Fruit fly (Drosophila melanogaster) whole organism, embryonic: ENCODE data around the gene Pink1.

Experiments used
- Asciz ChIP-seq: fragments of 200-800 bp; sonication (Bioruptor generic); optimal IDR thresholded peaks from 2 replicates; lab custom pipeline; 2017; ENCODE audit warnings: missing biosample characterization, mild to moderate bottlenecking, missing genetic modification characterization, missing genetic modification reagents
- Atf6 ChIP-seq: fragments of 200-800 bp; sonication (Bioruptor generic); IDR thresholded peaks from 2 replicates; pipeline ENCODE4 v1.3.6; 2022; ENCODE audit warnings: missing biosample characterization, missing genetic modification characterization
- BEAF-32 ChIP-seq: fragments of 200-800 bp; sonication (Bioruptor generic); optimal IDR thresholded peaks from 3 replicates; lab custom pipeline; 2017; ENCODE audit warnings: missing biosample characterization, missing genetic modification characterization, mild to moderate bottlenecking, moderate library complexity, missing genetic modification reagents
- Bdp1 ChIP-seq: fragments of 200-800 bp; sonication (Bioruptor generic); optimal IDR thresholded peaks from 3 replicates; lab custom pipeline; 2016; ENCODE audit warnings: missing biosample characterization, missing genetic modification characterization
- Bgb ChIP-seq: fragments of 200-800 bp; sonication (Bioruptor generic); IDR thresholded peaks from 2 replicates; pipeline ENCODE4 v1.3.6; 2022; ENCODE audit warnings: missing biosample characterization, missing genetic modification characterization; ENCODE audit not compliant: partially characterized antibody
- CG11456 ChIP-seq: fragments of 200-800 bp; sonication (Bioruptor generic); IDR thresholded peaks from 3 replicates; pipeline ENCODE4 v1.3.6; 2022; ENCODE audit warnings: missing biosample characterization, missing genetic modification characterization
- CG13287 ChIP-seq: fragments of 200-800 bp; sonication (Bioruptor generic); IDR thresholded peaks from 2 replicates; pipeline ENCODE4 v1.3.6; 2022; ENCODE audit warnings: missing biosample characterization, missing genetic modification characterization; ENCODE audit not compliant: partially characterized antibody
- CG14014 ChIP-seq: fragments of 200-800 bp; sonication (Bioruptor generic); IDR thresholded peaks from 2 replicates; pipeline ENCODE4 v1.3.6; 2022; ENCODE audit warnings: missing biosample characterization, missing genetic modification characterization
- CG14441 ChIP-seq: fragments of 200-800 bp; sonication (Bioruptor generic); IDR thresholded peaks from 2 replicates; pipeline ENCODE4 v1.3.6; 2022; ENCODE audit warnings: missing biosample characterization, missing genetic modification characterization
- CG14965 ChIP-seq: fragments of 200-800 bp; sonication (Bioruptor generic); optimal IDR thresholded peaks from 2 replicates; lab custom pipeline; 2016; ENCODE audit warnings: missing biosample characterization, missing genetic modification characterization, borderline replicate concordance
- CG15696 ChIP-seq: fragments of 200-800 bp; sonication (Bioruptor generic); optimal IDR thresholded peaks from 2 replicates; lab custom pipeline; 2019; ENCODE audit warnings: missing biosample characterization, mild to moderate bottlenecking, missing genetic modification characterization, moderate library complexity
- CG2889 ChIP-seq: fragments of 200-800 bp; sonication (Bioruptor generic); IDR thresholded peaks from 3 replicates; pipeline ENCODE4 v1.3.6; 2022; ENCODE audit warnings: missing biosample characterization, missing genetic modification characterization
- CG43689 ChIP-seq: fragments of 200-800 bp; sonication (Bioruptor generic); IDR thresholded peaks from 2 replicates; pipeline ENCODE4 v1.3.6; 2022; ENCODE audit warnings: missing biosample characterization, missing genetic modification characterization
- CG4854 ChIP-seq: fragments of 200-800 bp; sonication (Bioruptor generic); optimal IDR thresholded peaks from 2 replicates; lab custom pipeline; 2016; ENCODE audit warnings: missing biosample characterization, missing genetic modification characterization, inconsistent platforms
- CG6654 ChIP-seq: fragments of 200-800 bp; sonication (Bioruptor generic); optimal IDR thresholded peaks from 2 replicates; lab custom pipeline; 2017; ENCODE audit warnings: missing biosample characterization, mild to moderate bottlenecking, missing genetic modification characterization
- CG6813 ChIP-seq: fragments of 200-800 bp; sonication (Bioruptor generic); optimal IDR thresholded peaks from 2 replicates; lab custom pipeline; 2017; ENCODE audit warnings: missing biosample characterization, missing genetic modification characterization, mild to moderate bottlenecking, moderate library complexity, missing genetic modification reagents
- CG7556 ChIP-seq: fragments of 200-800 bp; sonication (Bioruptor generic); optimal IDR thresholded peaks from 2 replicates; lab custom pipeline; 2017; ENCODE audit warnings: missing biosample characterization, mild to moderate bottlenecking, missing genetic modification characterization
- CG7963 ChIP-seq: fragments of 200-800 bp; sonication (Bioruptor generic); IDR thresholded peaks from 3 replicates; pipeline ENCODE4 v1.3.6; 2022; ENCODE audit warnings: missing biosample characterization, missing genetic modification characterization; ENCODE audit not compliant: partially characterized antibody
- Dad ChIP-seq: fragments of 200-800 bp; sonication (Bioruptor generic); optimal IDR thresholded peaks from 3 replicates; lab custom pipeline; 2016; ENCODE audit warnings: missing biosample characterization, missing genetic modification characterization
- Dip3 ChIP-seq: fragments of 200-800 bp; sonication (Bioruptor generic); optimal IDR thresholded peaks from 3 replicates; lab custom pipeline; 2016; ENCODE audit warnings: missing biosample characterization, missing genetic modification characterization
- Fer1 ChIP-seq: fragments of 200-800 bp; sonication (Bioruptor generic); optimal IDR thresholded peaks from 2 replicates; lab custom pipeline; 2017; ENCODE audit warnings: missing biosample characterization, mild to moderate bottlenecking, missing genetic modification characterization
- Fer2 ChIP-seq: fragments of 200-800 bp; sonication (Bioruptor generic); optimal IDR thresholded peaks from 2 replicates; lab custom pipeline; 2018; ENCODE audit warnings: missing biosample characterization, mild to moderate bottlenecking, missing genetic modification characterization, moderate library complexity
- HLH54F ChIP-seq: fragments of 200-800 bp; sonication (Bioruptor generic); optimal IDR thresholded peaks from 3 replicates; lab custom pipeline; 2016; ENCODE audit warnings: missing biosample characterization, missing genetic modification characterization
- HLHmδ ChIP-seq: fragments of 200-800 bp; sonication (Bioruptor generic); optimal IDR thresholded peaks from 2 replicates; lab custom pipeline; 2018; ENCODE audit warnings: missing biosample characterization, mild to moderate bottlenecking, missing genetic modification characterization, moderate library complexity
- HmgZ ChIP-seq: fragments of 200-800 bp; sonication (Bioruptor generic); optimal IDR thresholded peaks from 2 replicates; lab custom pipeline; 2018; ENCODE audit warnings: missing biosample characterization, mild to moderate bottlenecking, missing genetic modification characterization
- Mad ChIP-seq: fragments of 200-800 bp; sonication (Bioruptor generic); optimal IDR thresholded peaks from 2 replicates; lab custom pipeline; 2016; ENCODE audit warnings: missing biosample characterization, missing genetic modification characterization
- Mrtf ChIP-seq: fragments of 200-800 bp; sonication (Bioruptor generic); IDR thresholded peaks from 3 replicates; pipeline ENCODE4 v1.3.6; 2022; ENCODE audit warnings: missing biosample characterization, missing genetic modification characterization
- Nf-YB ChIP-seq: fragments of 200-800 bp; sonication (Bioruptor generic); optimal IDR thresholded peaks from 3 replicates; lab custom pipeline; 2019; ENCODE audit warnings: missing biosample characterization, mild to moderate bottlenecking, missing genetic modification characterization, moderate library complexity
- Spps ChIP-seq: fragments of 200-800 bp; sonication (Bioruptor generic); optimal IDR thresholded peaks from 2 replicates; lab custom pipeline; 2018; ENCODE audit warnings: missing biosample characterization, mild to moderate bottlenecking, missing genetic modification characterization
- abd-A ChIP-seq: fragments of 200-800 bp; sonication (Bioruptor generic); optimal IDR thresholded peaks from 3 replicates; lab custom pipeline; 2019; ENCODE audit warnings: missing biosample characterization, mild to moderate bottlenecking, missing genetic modification characterization, moderate library complexity
- ato ChIP-seq: fragments of 200-800 bp; sonication (Bioruptor generic); IDR thresholded peaks from 2 replicates; pipeline ENCODE4 v1.3.6; 2022; ENCODE audit warnings: missing biosample characterization, missing genetic modification characterization; ENCODE audit not compliant: partially characterized antibody
- bsh ChIP-seq, 2 experiments: fragments of 200-800 bp; sonication (Bioruptor generic); optimal IDR thresholded peaks; 2 replicates each; lab custom pipeline; 2017 to 2018; ENCODE audit warnings: mild to moderate bottlenecking in 2 of 2, missing biosample characterization in 2 of 2, missing genetic modification characterization in 2 of 2, moderate library complexity in 1 of 2
- btn ChIP-seq: fragments of 200-800 bp; sonication (Bioruptor generic); optimal IDR thresholded peaks from 2 replicates; lab custom pipeline; 2016; ENCODE audit warnings: missing biosample characterization, missing genetic modification characterization
- cato ChIP-seq: fragments of 200-800 bp; sonication (Bioruptor generic); optimal IDR thresholded peaks from 2 replicates; lab custom pipeline; 2016; ENCODE audit warnings: missing biosample characterization, missing genetic modification characterization, borderline replicate concordance
- caup ChIP-seq: fragments of 200-800 bp; sonication (Bioruptor generic); optimal IDR thresholded peaks from 3 replicates; lab custom pipeline; 2017; ENCODE audit warnings: missing biosample characterization, mild to moderate bottlenecking, missing genetic modification characterization, moderate library complexity; ENCODE audit not compliant: severe bottlenecking
- cg ChIP-seq: fragments of 200-800 bp; sonication (Bioruptor generic); optimal IDR thresholded peaks from 3 replicates; lab custom pipeline; 2019; ENCODE audit warnings: missing biosample characterization, mild to moderate bottlenecking, missing genetic modification characterization, moderate library complexity
- chn ChIP-seq: fragments of 200-800 bp; sonication (Bioruptor generic); optimal IDR thresholded peaks from 2 replicates; lab custom pipeline; 2016; ENCODE audit warnings: missing biosample characterization, missing genetic modification characterization
- da ChIP-seq: fragments of 200-800 bp; sonication (Bioruptor generic); optimal IDR thresholded peaks from 2 replicates; lab custom pipeline; 2016; ENCODE audit warnings: missing biosample characterization, missing genetic modification characterization
- dimm ChIP-seq: fragments of 200-800 bp; sonication (Bioruptor generic); IDR thresholded peaks from 2 replicates; pipeline ENCODE4 v1.3.6; 2022; ENCODE audit warnings: missing biosample characterization, missing genetic modification characterization
- disco-r ChIP-seq: fragments of 200-800 bp; sonication (Bioruptor generic); optimal IDR thresholded peaks from 2 replicates; lab custom pipeline; 2016; ENCODE audit warnings: missing biosample characterization, missing genetic modification characterization
- dpn ChIP-seq, 2 experiments: fragments of 200-800 bp; sonication (Bioruptor generic); optimal IDR thresholded peaks; 3 replicates each; lab custom pipeline; 2016; ENCODE audit warnings: missing biosample characterization in 2 of 2, missing genetic modification characterization in 2 of 2
- eyg ChIP-seq: fragments of 200-800 bp; sonication (Bioruptor generic); optimal IDR thresholded peaks from 3 replicates; lab custom pipeline; 2016; ENCODE audit warnings: missing biosample characterization, missing genetic modification characterization
- gce ChIP-seq: fragments of 200-800 bp; sonication (Bioruptor generic); IDR thresholded peaks from 3 replicates; pipeline ENCODE4 v1.3.6; 2022; ENCODE audit warnings: missing biosample characterization, missing genetic modification characterization
- hbn ChIP-seq: fragments of 200-800 bp; sonication (Bioruptor generic); IDR thresholded peaks from 2 replicates; pipeline ENCODE4 v1.3.6; 2022; ENCODE audit warnings: missing biosample characterization, missing genetic modification characterization; ENCODE audit not compliant: partially characterized antibody
- lmd ChIP-seq: fragments of 200-800 bp; sonication (Bioruptor generic); IDR thresholded peaks from 2 replicates; pipeline ENCODE4 v1.3.6; 2022; ENCODE audit warnings: missing biosample characterization, missing genetic modification characterization
- org-1 ChIP-seq: fragments of 200-800 bp; sonication (Bioruptor generic); optimal IDR thresholded peaks from 2 replicates; lab custom pipeline; 2017; ENCODE audit warnings: missing biosample characterization, missing genetic modification characterization
- otp ChIP-seq: fragments of 200-800 bp; sonication (Bioruptor generic); IDR thresholded peaks from 3 replicates; pipeline ENCODE4, ENCODE4 v1.3.6; 2022; ENCODE audit warnings: missing biosample characterization, missing genetic modification characterization
- pfk ChIP-seq: fragments of 200-800 bp; sonication (Bioruptor generic); optimal IDR thresholded peaks from 2 replicates; lab custom pipeline; 2018; ENCODE audit warnings: missing biosample characterization, mild to moderate bottlenecking, missing genetic modification characterization, moderate library complexity
- pita ChIP-seq: fragments of 200-800 bp; sonication (Bioruptor generic); optimal IDR thresholded peaks from 2 replicates; lab custom pipeline; 2017; ENCODE audit warnings: missing biosample characterization, mild to moderate bottlenecking, missing genetic modification characterization

The Pink1 gene

dm6 chrX:6696467-6696866 lies 12.9 kb downstream of the Pink1 start (continued):
- TF ChIP-seq abd-A (tag; lab: Kevin White, UChicago) (peak; percentile 61), Mad (GFP tag; lab: Kevin White, UChicago) (peak; percentile 43), CG6654 (peak; percentile 25), da (GFP tag; lab: Kevin White, UChicago) (no peak), CG7963 (GFP tag; lab: Robert Waterston, UW) (no peak), pfk (GFP tag; lab: Kevin White, UChicago) (peak; percentile 17), BEAF-32 (no peak), caup (GFP tag; lab: Kevin White, UChicago) (peak; percentile 67), CG13287 (GFP tag; lab: Robert Waterston, UW) (no peak), dpn (GFP tag; optimal IDR thresholded peaks at IDR 0.05; lab: Kevin White, UChicago) (peak; percentile 54 to 61), Dip3 (GFP tag; lab: Kevin White, UChicago) (peak; percentile 37), Mrtf (GFP tag; lab: Robert Waterston, UW) (0 out of 3 replicates have a peak, but pooled peaks have one; percentile 49), HLH54F (GFP tag; lab: Kevin White, UChicago) (peak; percentile 54), CG43689 (GFP tag; lab: Robert Waterston, UW) (0 out of 2 replicates have a peak, but pooled peaks have one; percentile 21), Nf-YB (peak; percentile 50), org-1 (peak; percentile 68), cato (GFP tag; lab: Kevin White, UChicago) (no peak), dimm (GFP tag; lab: Robert Waterston, UW) (no peak), CG7556 (GFP tag; lab: Kevin White, UChicago) (peak; percentile 84), Fer1 (peak; percentile 92), cg (GFP tag; lab: Kevin White, UChicago) (peak; percentile 35), gce (peak; percentile 24; the same call in 1 of the 3 replicates), chn (peak; percentile 37), Atf6 (peak; percentile 87), CG11456 (GFP tag; lab: Robert Waterston, UW) (peak; percentile 59; the same call in 1 of the 3 replicates), ato (GFP tag; lab: Robert Waterston, UW) (no peak), CG14014 (GFP tag; lab: Robert Waterston, UW) (peak; percentile 69; the same call in 1 of the 2 replicates), pita (GFP tag; lab: Kevin White, UChicago) (no peak), eyg (peak; percentile 4), Spps (tag; lab: Kevin White, UChicago) (peak; percentile 22), CG14441 (GFP tag; lab: Robert Waterston, UW) (peak; percentile 85), hbn (GFP tag; lab: Robert Waterston, UW) (no peak), CG14965 (GFP tag; lab: Kevin White, UChicago) (no peak), Bdp1 (GFP tag; lab: Kevin White, UChicago) (peak; percentile 42), Bgb (GFP tag; lab: Robert Waterston, UW) (no peak), CG4854 (GFP tag; lab: Kevin White, UChicago) (no peak), CG2889 (GFP tag; lab: Robert Waterston, UW) (0 out of 3 replicates have a peak, but pooled peaks have one; percentile 7), CG15696 (tag; lab: Kevin White, UChicago) (peak; percentile 39), bsh (GFP tag; optimal IDR thresholded peaks at IDR 0.05; lab: Kevin White, UChicago) (peak; percentile 61 to 74), HmgZ (peak; percentile 59), Dad (GFP tag; lab: Kevin White, UChicago) (peak; percentile 18), HLHmδ (GFP tag; lab: Kevin White, UChicago) (no peak), otp (GFP tag; lab: Robert Waterston, UW) (peak; percentile 65; the same call in 1 of the 3 replicates), CG6813 (GFP tag; lab: Kevin White, UChicago) (peak; percentile 71), Fer2 (tag; lab: Kevin White, UChicago) (peak; percentile 50), disco-r (GFP tag; lab: Kevin White, UChicago) (peak; percentile 29), Asciz (GFP tag; lab: Kevin White, UChicago) (peak; percentile 46), btn (GFP tag; lab: Kevin White, UChicago) (no peak), lmd (GFP tag; lab: Robert Waterston, UW) (peak; percentile 58)
